Fruit fly (Drosophila melanogaster): ENCODE results near the gene shd.
A peak's percentile ranks its signal among the peaks of the same experiment; 100 is the strongest.

shd gene

DNA sequence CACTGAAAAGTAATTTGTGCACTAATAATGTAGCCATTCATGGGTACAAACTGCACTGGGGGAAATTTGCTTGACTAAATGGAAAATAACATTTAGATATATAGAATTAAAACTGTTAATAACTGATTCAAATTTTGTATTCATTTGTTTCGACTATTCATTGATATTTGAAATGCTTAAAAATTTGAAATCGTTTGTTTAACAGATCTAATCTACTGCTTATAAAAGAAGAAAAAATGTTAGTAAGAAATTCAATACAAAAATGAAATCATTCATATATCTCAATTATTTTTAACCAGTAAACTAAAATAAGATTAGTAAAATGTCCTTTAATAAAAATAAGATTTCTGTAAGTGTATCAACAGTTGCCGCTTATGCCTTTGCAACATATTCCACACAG, 38.3 kb upstream of the shd start:
- no peak for TF ChIP-seq Pif1B (GFP tag; optimal IDR thresholded peaks at IDR 0.05)
- no peak for TF ChIP-seq CG8301 (tag; optimal IDR thresholded peaks at IDR 0.05)
- no peak for TF ChIP-seq D1 (tag; optimal IDR thresholded peaks at IDR 0.05)
- no peak for TF ChIP-seq Snoo (tag; optimal IDR thresholded peaks at IDR 0.05)
- no peak for TF ChIP-seq CG12605 (GFP tag; IDR thresholded peaks at IDR 0.05)
- no peak for TF ChIP-seq CG8159 (tag; optimal IDR thresholded peaks at IDR 0.05)
- TF ChIP-seq EcR (GFP tag; optimal IDR thresholded peaks at IDR 0.05), result no peak
- no peak for TF ChIP-seq CG32121 (GFP tag; IDR thresholded peaks at IDR 0.05)
- no peak for TF ChIP-seq CG34367 (tag; optimal IDR thresholded peaks at IDR 0.05)
- TF ChIP-seq CG13204 (GFP tag; optimal IDR thresholded peaks at IDR 0.05), result no peak
- no peak for TF ChIP-seq CG17806 (tag; optimal IDR thresholded peaks at IDR 0.05)
- no peak for TF ChIP-seq rn (GFP tag; IDR thresholded peaks at IDR 0.05)
- no peak for TF ChIP-seq gl (tag; optimal IDR thresholded peaks at IDR 0.05)
- TF ChIP-seq CG15710 (tag; optimal IDR thresholded peaks at IDR 0.05), result no peak
- no peak for TF ChIP-seq CG9948 (tag; optimal IDR thresholded peaks at IDR 0.05)
- TF ChIP-seq CG4496 (GFP tag; IDR thresholded peaks at IDR 0.05), result no peak
- TF ChIP-seq fd96Ca (GFP tag; IDR thresholded peaks at IDR 0.05), result no peak
- no peak for TF ChIP-seq CG10348 (GFP tag; IDR thresholded peaks at IDR 0.05)
- no peak for TF ChIP-seq CG14655 (GFP tag; optimal IDR thresholded peaks at IDR 0.05)
- no peak for TF ChIP-seq Pif1A (GFP tag; optimal IDR thresholded peaks at IDR 0.05)

DNA sequence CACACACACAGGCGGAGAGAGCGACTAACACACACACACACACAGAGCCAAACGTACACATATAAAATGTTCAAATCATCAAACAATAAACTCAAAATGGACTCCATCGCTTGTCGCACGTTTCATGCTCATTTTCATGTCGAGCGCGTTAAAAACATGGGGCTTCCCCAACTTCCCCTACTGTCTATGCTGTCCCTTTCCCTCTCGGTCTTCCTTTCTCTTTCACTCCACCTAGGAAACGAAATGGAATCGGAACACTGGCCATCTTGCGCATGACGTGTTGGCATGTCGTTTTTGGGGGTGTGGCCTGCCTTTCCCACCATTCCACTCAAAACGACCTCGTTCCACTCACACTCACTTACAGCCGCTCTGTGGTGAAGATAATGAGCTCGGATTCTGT, 35.4 kb upstream of the shd start:
- TF ChIP-seq CG9948 (tag; optimal IDR thresholded peaks at IDR 0.05) (no peak), CG10348 (GFP tag; IDR thresholded peaks at IDR 0.05) (no peak), D1 (tag; optimal IDR thresholded peaks at IDR 0.05) (peak; percentile 61), CG8159 (tag; optimal IDR thresholded peaks at IDR 0.05) (no peak)

DNA sequence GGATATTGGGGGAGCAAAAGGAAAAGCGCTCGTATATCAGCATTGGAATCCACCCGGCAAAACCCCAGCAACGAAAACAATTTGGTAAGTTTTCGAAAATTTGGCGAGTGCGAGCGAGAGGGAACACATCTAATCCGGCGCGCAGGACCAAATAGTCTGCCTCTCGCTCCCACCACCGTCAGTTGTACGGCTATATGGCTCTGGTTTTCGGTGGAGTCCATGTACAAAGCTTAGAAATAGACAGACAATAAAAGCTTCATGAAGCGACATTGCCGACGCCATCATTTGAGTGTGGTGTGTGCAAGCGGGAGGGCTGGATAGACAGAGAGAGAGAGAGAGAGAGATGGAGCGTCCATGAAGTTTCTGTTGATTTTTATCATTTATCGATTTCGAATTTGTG, 34.0 kb upstream of the shd start:
- no peak for TF ChIP-seq Pif1A (GFP tag; optimal IDR thresholded peaks at IDR 0.05)
- no peak for TF ChIP-seq CG34367 (tag; optimal IDR thresholded peaks at IDR 0.05)
- no peak for TF ChIP-seq CG9948 (tag; optimal IDR thresholded peaks at IDR 0.05)
- no peak for TF ChIP-seq CG10348 (GFP tag; IDR thresholded peaks at IDR 0.05)
- TF ChIP-seq CG13204 (GFP tag; optimal IDR thresholded peaks at IDR 0.05), result no peak
- no peak for TF ChIP-seq CG15710 (tag; optimal IDR thresholded peaks at IDR 0.05)
- no peak for TF ChIP-seq CG4496 (GFP tag; IDR thresholded peaks at IDR 0.05)
- TF ChIP-seq EcR (GFP tag; optimal IDR thresholded peaks at IDR 0.05), result no peak
- TF ChIP-seq Pif1B (GFP tag; optimal IDR thresholded peaks at IDR 0.05), result no peak
- no peak for TF ChIP-seq CG14655 (GFP tag; optimal IDR thresholded peaks at IDR 0.05)
- no peak for TF ChIP-seq gl (tag; optimal IDR thresholded peaks at IDR 0.05)
- TF ChIP-seq fd96Ca (GFP tag; IDR thresholded peaks at IDR 0.05), result no peak
- TF ChIP-seq Ets98B (GFP tag; IDR thresholded peaks at IDR 0.05), result no peak
- TF ChIP-seq Snoo (tag; optimal IDR thresholded peaks at IDR 0.05), result no peak

DNA sequence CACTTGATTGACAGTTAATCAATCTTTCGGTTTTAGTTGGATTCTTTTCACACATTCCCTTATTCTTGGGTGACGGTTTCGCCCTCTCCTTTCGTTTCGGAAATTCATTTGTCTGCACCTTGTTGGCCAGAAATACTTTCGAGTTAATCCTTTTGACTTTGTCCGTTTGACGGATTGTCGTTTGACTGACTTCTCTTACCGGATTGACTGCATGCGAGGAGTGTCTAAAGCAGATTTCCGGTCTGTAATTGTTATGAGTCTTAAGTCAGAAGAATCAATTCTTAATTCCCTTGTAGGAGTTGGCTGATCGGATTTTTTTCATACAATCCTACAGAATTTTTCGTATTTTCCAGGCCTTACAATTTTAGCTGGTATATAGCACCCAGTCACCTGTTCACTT, 31.5 kb upstream of the shd start:
- TF ChIP-seq rn (GFP tag; IDR thresholded peaks at IDR 0.05), result no peak
- TF ChIP-seq CG10348 (GFP tag; IDR thresholded peaks at IDR 0.05), result no peak
- TF ChIP-seq CG15710 (tag; optimal IDR thresholded peaks at IDR 0.05), result no peak
- no peak for TF ChIP-seq Snoo (tag; optimal IDR thresholded peaks at IDR 0.05)
- TF ChIP-seq fd96Ca (GFP tag; IDR thresholded peaks at IDR 0.05), result no peak
- TF ChIP-seq Ets98B (GFP tag; IDR thresholded peaks at IDR 0.05), result no peak
- TF ChIP-seq EcR (GFP tag; optimal IDR thresholded peaks at IDR 0.05), result no peak
- TF ChIP-seq CG32121 (GFP tag; IDR thresholded peaks at IDR 0.05), result no peak
- no peak for TF ChIP-seq CG4496 (GFP tag; IDR thresholded peaks at IDR 0.05)
- no peak for TF ChIP-seq CG13204 (GFP tag; optimal IDR thresholded peaks at IDR 0.05)
- no peak for TF ChIP-seq CG8159 (tag; optimal IDR thresholded peaks at IDR 0.05)
- no peak for TF ChIP-seq CG34367 (tag; optimal IDR thresholded peaks at IDR 0.05)
- TF ChIP-seq gl (tag; optimal IDR thresholded peaks at IDR 0.05), result no peak
- no peak for TF ChIP-seq CG9948 (tag; optimal IDR thresholded peaks at IDR 0.05)
- no peak for TF ChIP-seq Pif1B (GFP tag; optimal IDR thresholded peaks at IDR 0.05)
- no peak for TF ChIP-seq CG17806 (tag; optimal IDR thresholded peaks at IDR 0.05)
- no peak for TF ChIP-seq Pif1A (GFP tag; optimal IDR thresholded peaks at IDR 0.05)
- no peak for TF ChIP-seq CG12605 (GFP tag; IDR thresholded peaks at IDR 0.05)
- no peak for TF ChIP-seq CG8301 (tag; optimal IDR thresholded peaks at IDR 0.05)
- no peak for TF ChIP-seq CG14655 (GFP tag; optimal IDR thresholded peaks at IDR 0.05)

DNA sequence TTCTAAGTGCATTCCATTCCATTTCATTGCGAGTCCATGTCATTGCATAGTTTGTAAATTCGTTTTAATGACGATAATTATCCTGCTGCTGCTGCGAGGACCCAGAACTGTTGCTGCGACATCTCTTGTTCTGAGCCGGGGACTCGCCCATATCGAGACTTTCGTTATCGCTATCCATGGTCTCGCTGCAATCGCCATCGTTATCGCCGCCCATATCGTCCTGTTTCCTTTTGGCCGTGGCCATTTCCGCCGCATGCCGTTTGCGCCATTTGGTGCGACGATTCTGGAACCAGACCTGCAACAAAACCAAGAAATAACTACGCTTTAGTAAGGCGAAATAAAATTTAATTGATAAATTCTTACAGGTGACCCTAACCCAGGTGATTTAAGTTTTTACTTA, 30.5 kb upstream of the shd start:
- TF ChIP-seq CG4496 (GFP tag; IDR thresholded peaks at IDR 0.05) (no peak), rn (GFP tag; IDR thresholded peaks at IDR 0.05) (no peak), EcR (GFP tag; optimal IDR thresholded peaks at IDR 0.05) (no peak), CG15710 (tag; optimal IDR thresholded peaks at IDR 0.05) (no peak), gl (tag; optimal IDR thresholded peaks at IDR 0.05) (no peak), D1 (tag; optimal IDR thresholded peaks at IDR 0.05) (no peak), Pif1B (GFP tag; optimal IDR thresholded peaks at IDR 0.05) (no peak)

DNA sequence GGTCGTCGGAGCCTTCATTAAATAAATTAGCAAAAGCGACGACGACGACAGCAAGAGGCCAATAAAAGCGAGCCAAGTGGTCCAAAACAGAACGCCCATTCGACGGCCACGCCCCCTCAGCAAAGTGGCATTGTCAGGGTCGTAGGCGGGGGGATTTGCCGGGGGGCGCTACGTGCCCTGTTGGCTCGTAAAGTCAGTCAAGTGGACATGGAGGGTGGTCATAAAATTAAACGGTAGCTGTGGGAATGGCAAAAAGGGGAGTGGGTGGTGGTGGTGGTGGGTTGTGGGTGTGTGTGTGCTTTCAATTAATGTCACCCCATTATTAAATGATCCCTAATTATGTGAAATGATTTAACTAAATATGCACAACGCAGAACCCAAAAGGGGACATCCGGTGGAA, 23.3 kb upstream of the shd start:
- TF ChIP-seq CG4496 (GFP tag; IDR thresholded peaks at IDR 0.05), result no peak
- no peak for TF ChIP-seq CG15710 (tag; optimal IDR thresholded peaks at IDR 0.05)
- TF ChIP-seq CG17806 (tag; optimal IDR thresholded peaks at IDR 0.05), result no peak
- TF ChIP-seq Pif1A (GFP tag; optimal IDR thresholded peaks at IDR 0.05), result no peak
- TF ChIP-seq CG8159 (tag; optimal IDR thresholded peaks at IDR 0.05), result no peak
- TF ChIP-seq EcR (GFP tag; optimal IDR thresholded peaks at IDR 0.05), result no peak
- TF ChIP-seq D1 (tag; optimal IDR thresholded peaks at IDR 0.05), result no peak
- TF ChIP-seq Ets98B (GFP tag; IDR thresholded peaks at IDR 0.05), result no peak
- no peak for TF ChIP-seq Pif1B (GFP tag; optimal IDR thresholded peaks at IDR 0.05)
- no peak for TF ChIP-seq Snoo (tag; optimal IDR thresholded peaks at IDR 0.05)
- TF ChIP-seq CG32121 (GFP tag; IDR thresholded peaks at IDR 0.05), result no peak
- no peak for TF ChIP-seq gl (tag; optimal IDR thresholded peaks at IDR 0.05)
- no peak for TF ChIP-seq fd96Ca (GFP tag; IDR thresholded peaks at IDR 0.05)
- TF ChIP-seq CG12605 (GFP tag; IDR thresholded peaks at IDR 0.05), result no peak
